Worm (Caenorhabditis elegans) whole organism, young adult: ENCODE data around the gene nep-4.

Experiments used
- C06A6.2 ChIP-seq: fragments of 200-800 bp; sonication (Bioruptor generic); conservative IDR thresholded peaks from 2 replicates; pipeline ENCODE4 v1.3.6; 2022; ENCODE audit warnings: missing genetic modification characterization, missing compliant biosample characterization
- C17E4.6 ChIP-seq: fragments of 200-800 bp; sonication (Bioruptor generic); IDR thresholded peaks from 2 replicates; pipeline ENCODE4 v1.3.6; 2022; ENCODE audit warnings: missing genetic modification reagents, missing genetic modification characterization, missing compliant biosample characterization
- F33H1.4 ChIP-seq: fragments of 200-800 bp; sonication (Bioruptor generic); IDR thresholded peaks from 2 replicates; pipeline ENCODE4 v1.3.6; 2022; ENCODE audit warnings: missing genetic modification reagents, missing genetic modification characterization, missing compliant biosample characterization
- F49E8.2 ChIP-seq: sonication (generic microtip); optimal IDR thresholded peaks from 3 replicates; lab custom pipeline; 2017; ENCODE audit warnings: missing genetic modification characterization, mild to moderate bottlenecking, missing compliant biosample characterization, antibody characterized with exemption, moderate library complexity; ENCODE audit not compliant: insufficient read depth
- K12H6.12 ChIP-seq: fragments of 200-800 bp; sonication (Bioruptor generic); optimal IDR thresholded peaks from 2 replicates; lab custom pipeline; 2018; ENCODE audit warnings: mild to moderate bottlenecking, missing genetic modification characterization, missing compliant biosample characterization
- T26A5.8 ChIP-seq: sonication (generic microtip); optimal IDR thresholded peaks from 2 replicates; lab custom pipeline; 2016; ENCODE audit warnings: missing genetic modification characterization, missing compliant biosample characterization
- Y79H2A.3 ChIP-seq: fragments of 200-800 bp; sonication (Bioruptor generic); conservative IDR thresholded peaks from 2 replicates; pipeline ENCODE4 v1.3.6; 2022; ENCODE audit warnings: missing genetic modification reagents, missing genetic modification characterization, missing compliant biosample characterization
- Y95B8A.8 ChIP-seq: fragments of 200-800 bp; sonication (Bioruptor generic); IDR thresholded peaks from 2 replicates; pipeline ENCODE4 v1.3.6; 2022; ENCODE audit warnings: missing genetic modification reagents, missing genetic modification characterization, missing compliant biosample characterization
- akir-1 ChIP-seq: fragments of 200-800 bp; sonication (Bioruptor generic); optimal IDR thresholded peaks from 2 replicates; lab custom pipeline; 2018; ENCODE audit warnings: mild to moderate bottlenecking, missing genetic modification characterization, moderate library complexity, missing compliant biosample characterization
- aptf-3 ChIP-seq: fragments of 200-800 bp; sonication (Bioruptor generic); IDR thresholded peaks from 2 replicates; pipeline ENCODE4 v1.3.6; 2022; ENCODE audit warnings: missing genetic modification characterization, missing compliant biosample characterization
- bed-1 ChIP-seq: fragments of 200-800 bp; sonication (Bioruptor generic); IDR thresholded peaks from 2 replicates; pipeline ENCODE4 v1.3.6; 2022; ENCODE audit warnings: missing genetic modification reagents, missing genetic modification characterization, missing compliant biosample characterization
- ceh-27 ChIP-seq: fragments of 200-800 bp; sonication (Bioruptor generic); optimal IDR thresholded peaks from 2 replicates; lab custom pipeline; 2018; ENCODE audit warnings: mild to moderate bottlenecking, missing genetic modification characterization, moderate library complexity, missing compliant biosample characterization
- ceh-40 ChIP-seq: fragments of 200-800 bp; sonication (Bioruptor generic); IDR thresholded peaks from 2 replicates; pipeline ENCODE4 v1.3.6; 2022; ENCODE audit warnings: missing genetic modification characterization, missing compliant biosample characterization
- ceh-58 ChIP-seq: fragments of 200-800 bp; sonication (Bioruptor generic); IDR thresholded peaks from 2 replicates; pipeline ENCODE4 v1.3.6; 2022; ENCODE audit warnings: missing genetic modification characterization, missing compliant biosample characterization
- ceh-91 ChIP-seq: fragments of 200-800 bp; sonication (Bioruptor generic); IDR thresholded peaks from 2 replicates; pipeline ENCODE4 v1.3.6; 2022; ENCODE audit warnings: missing genetic modification reagents, missing genetic modification characterization, missing compliant biosample characterization
- die-1 ChIP-seq: sonication (generic microtip); optimal IDR thresholded peaks from 2 replicates; lab custom pipeline; 2016; ENCODE audit warnings: missing genotype, mild to moderate bottlenecking, missing genetic modification characterization, missing compliant biosample characterization
- dpff-1 ChIP-seq: sonication (generic microtip); optimal IDR thresholded peaks from 2 replicates; lab custom pipeline; 2017; ENCODE audit warnings: mild to moderate bottlenecking, missing genetic modification characterization, missing compliant biosample characterization
- dpl-1 ChIP-seq: fragments of 150-350 bp; optimal IDR thresholded peaks from 2 replicates; lab custom pipeline; 2014; ENCODE audit warnings: missing biosample characterization, missing genetic modification reagents, missing genetic modification characterization
- efl-1 ChIP-seq: fragments of 150-350 bp; optimal IDR thresholded peaks from 2 replicates; lab custom pipeline; 2014; ENCODE audit warnings: missing biosample characterization, missing genetic modification reagents, missing genetic modification characterization
- egl-18 ChIP-seq: fragments of 200-800 bp; sonication (Bioruptor generic); IDR thresholded peaks from 2 replicates; pipeline ENCODE4 v1.3.6; 2022; ENCODE audit warnings: missing genetic modification reagents, missing genetic modification characterization, missing compliant biosample characterization
- egl-44 ChIP-seq: fragments of 200-800 bp; sonication (Bioruptor generic); IDR thresholded peaks from 2 replicates; pipeline ENCODE4 v1.3.6; 2022; ENCODE audit warnings: missing genetic modification reagents, missing genetic modification characterization, missing compliant biosample characterization
- ekl-4 ChIP-seq: fragments of 200-800 bp; sonication (Bioruptor generic); IDR thresholded peaks from 2 replicates; pipeline ENCODE4 v1.3.6; 2022; ENCODE audit warnings: missing genetic modification reagents, missing genetic modification characterization, missing compliant biosample characterization
- fkh-3 ChIP-seq: sonication (generic microtip); optimal IDR thresholded peaks from 2 replicates; lab custom pipeline; 2016; ENCODE audit warnings: mild to moderate bottlenecking, missing genetic modification characterization, missing compliant biosample characterization
- gei-17 ChIP-seq: fragments of 200-800 bp; sonication (Bioruptor generic); optimal IDR thresholded peaks from 2 replicates; lab custom pipeline; 2018; ENCODE audit warnings: mild to moderate bottlenecking, missing genetic modification characterization, missing compliant biosample characterization
- hlh-12 ChIP-seq: sonication (generic microtip); optimal IDR thresholded peaks from 2 replicates; lab custom pipeline; 2016; ENCODE audit warnings: missing genetic modification characterization, missing compliant biosample characterization
- hmg-1.2 ChIP-seq: fragments of 200-800 bp; sonication (Bioruptor generic); IDR thresholded peaks from 2 replicates; pipeline ENCODE4 v1.3.6; 2022; ENCODE audit warnings: missing genetic modification reagents, missing genetic modification characterization, missing compliant biosample characterization
- let-607 ChIP-seq, 2 experiments: fragments of 200-800 bp in 1 of 2; sonication (Bioruptor generic) in 1 of 2; sonication (generic microtip) in 1 of 2; optimal IDR thresholded peaks; 2 replicates each; lab custom pipeline; 2016 to 2018; ENCODE audit warnings: mild to moderate bottlenecking in 2 of 2, missing compliant biosample characterization in 2 of 2, missing genetic modification characterization in 2 of 2, moderate library complexity in 2 of 2, missing genotype in 1 of 2
- lin-40 ChIP-seq: sonication (generic microtip); optimal IDR thresholded peaks from 2 replicates; lab custom pipeline; 2016; ENCODE audit warnings: missing genetic modification characterization, mild to moderate bottlenecking, missing compliant biosample characterization, missing genotype, missing genetic modification reagents
- lin-54 ChIP-seq: fragments of 200-800 bp; sonication (Bioruptor generic); optimal IDR thresholded peaks from 2 replicates; lab custom pipeline; 2018; ENCODE audit warnings: mild to moderate bottlenecking, missing genetic modification characterization, missing compliant biosample characterization
- lsl-1 ChIP-seq: fragments of 200-800 bp; sonication (Bioruptor generic); optimal IDR thresholded peaks from 2 replicates; lab custom pipeline; 2018; ENCODE audit warnings: mild to moderate bottlenecking, missing genetic modification characterization, moderate library complexity, missing compliant biosample characterization
- lsy-27 ChIP-seq: sonication (generic microtip); optimal IDR thresholded peaks from 2 replicates; lab custom pipeline; 2017; ENCODE audit warnings: missing genetic modification characterization, mild to moderate bottlenecking, missing compliant biosample characterization, antibody characterized with exemption, missing genotype, borderline replicate concordance; ENCODE audit not compliant: insufficient read depth
- madf-8 ChIP-seq: fragments of 200-800 bp; sonication (Bioruptor generic); conservative IDR thresholded peaks from 2 replicates; pipeline ENCODE4 v1.3.6; 2022; ENCODE audit warnings: missing genetic modification reagents, missing genetic modification characterization, missing compliant biosample characterization
- mcd-1 ChIP-seq: fragments of 200-800 bp; sonication (Bioruptor generic); IDR thresholded peaks from 2 replicates; pipeline ENCODE4 v1.3.6; 2022; ENCODE audit warnings: missing genetic modification reagents, missing genetic modification characterization, missing compliant biosample characterization
- nfya-1 ChIP-seq: sonication (generic microtip); optimal IDR thresholded peaks from 2 replicates; lab custom pipeline; 2017; ENCODE audit warnings: antibody characterized with exemption, missing compliant biosample characterization, missing genetic modification characterization, borderline replicate concordance; ENCODE audit not compliant: insufficient read depth
- nfya-2 ChIP-seq: fragments of 200-800 bp; sonication (Bioruptor generic); IDR thresholded peaks from 2 replicates; pipeline ENCODE4 v1.3.6; 2022; ENCODE audit warnings: missing genetic modification reagents, missing genetic modification characterization, missing compliant biosample characterization
- nfyb-1 ChIP-seq: fragments of 200-800 bp; sonication (Bioruptor generic); IDR thresholded peaks from 2 replicates; pipeline ENCODE4 v1.3.6; 2022; ENCODE audit warnings: missing genetic modification reagents, missing genetic modification characterization, missing compliant biosample characterization
- nhr-120 ChIP-seq: fragments of 200-800 bp; sonication (Bioruptor generic); IDR thresholded peaks from 2 replicates; pipeline ENCODE4 v1.3.6; 2022; ENCODE audit warnings: missing genetic modification characterization, missing compliant biosample characterization
- nhr-90 ChIP-seq: sonication (generic microtip); optimal IDR thresholded peaks from 2 replicates; lab custom pipeline; 2016; ENCODE audit warnings: missing genotype, mild to moderate bottlenecking, missing genetic modification characterization, missing compliant biosample characterization
- pha-4 ChIP-seq: fragments of 150-350 bp; sonication (generic microtip); optimal IDR thresholded peaks from 2 replicates; lab custom pipeline; 2014; ENCODE audit warnings: missing biosample characterization, missing genetic modification reagents, missing genetic modification characterization
- rcor-1 ChIP-seq: fragments of 200-800 bp; sonication (Bioruptor generic); IDR thresholded peaks from 2 replicates; pipeline ENCODE4 v1.3.6; 2022; ENCODE audit warnings: missing genetic modification reagents, missing genetic modification characterization, missing compliant biosample characterization
- rpc-1 ChIP-seq, 2 experiments: fragments of 150-350 bp in 1 of 2; sonication (generic microtip) in 1 of 2; optimal IDR thresholded peaks; 2 replicates each; lab custom pipeline; 2014 to 2018; ENCODE audit warnings: missing biosample characterization in 1 of 2, missing genetic modification characterization in 1 of 2, missing genetic modification reagents in 1 of 2, missing genotype in 1 of 2
- snpc-1.1 ChIP-seq: sonication (generic microtip); optimal IDR thresholded peaks from 2 replicates; lab custom pipeline; 2017; ENCODE audit warnings: missing genetic modification characterization, mild to moderate bottlenecking, missing compliant biosample characterization, antibody characterized with exemption, moderate library complexity, missing genotype, missing genetic modification reagents; ENCODE audit not compliant: insufficient read depth
- snpc-1.3 ChIP-seq: sonication (generic microtip); optimal IDR thresholded peaks from 2 replicates; lab custom pipeline; 2017; ENCODE audit warnings: missing genetic modification characterization, mild to moderate bottlenecking, missing compliant biosample characterization, antibody characterized with exemption, moderate library complexity, missing genotype, missing genetic modification reagents; ENCODE audit not compliant: insufficient read depth
- snpc-3.4 ChIP-seq: sonication (generic microtip); optimal IDR thresholded peaks from 2 replicates; lab custom pipeline; 2017; ENCODE audit warnings: missing genetic modification characterization, mild to moderate bottlenecking, missing compliant biosample characterization, antibody characterized with exemption, moderate library complexity, missing genotype, missing genetic modification reagents
- tbx-9 ChIP-seq: sonication (generic microtip); optimal IDR thresholded peaks from 2 replicates; lab custom pipeline; 2016; ENCODE audit warnings: borderline replicate concordance, missing genetic modification characterization, inconsistent platforms, missing compliant biosample characterization
- zfh-2 ChIP-seq: fragments of 200-800 bp; sonication (Bioruptor generic); conservative IDR thresholded peaks from 2 replicates; pipeline ENCODE4 v1.3.6; 2022; ENCODE audit warnings: missing genetic modification reagents, missing genetic modification characterization, missing compliant biosample characterization
- ztf-3 ChIP-seq: fragments of 200-800 bp; sonication (Bioruptor generic); optimal IDR thresholded peaks from 2 replicates; lab custom pipeline; 2018; ENCODE audit warnings: mild to moderate bottlenecking, missing genetic modification characterization, missing compliant biosample characterization

nep-4 gene

ce11 chrX:6840670-6841308 lies 22.4 kb downstream of the nep-4 start, which contains the start of the genes glr-6 and asg-2 (continued):
- no peak for TF ChIP-seq snpc-1.1
- TF ChIP-seq dpff-1 (tag; lab: Kevin White, UChicago): no peak
- 0 out of 2 replicates have a peak, but pooled peaks have one; percentile 22 for TF ChIP-seq egl-44 (GFP tag; lab: Robert Waterston, UW)
- TF ChIP-seq rcor-1 (GFP tag; lab: Robert Waterston, UW): peak; percentile 61
- no peak for TF ChIP-seq F49E8.2 (tag; lab: Kevin White, UChicago)
- no peak for TF ChIP-seq let-607 (tag; optimal IDR thresholded peaks at IDR 0.05; lab: Kevin White, UChicago)
- no peak for TF ChIP-seq tbx-9 (tag; lab: Kevin White, UChicago)
- TF ChIP-seq ceh-40 (GFP tag; lab: Robert Waterston, UW): no peak
- TF ChIP-seq F33H1.4 (GFP tag; lab: Robert Waterston, UW): peak; percentile 79
- peak; percentile 60 for TF ChIP-seq K12H6.12
- TF ChIP-seq aptf-3: no peak
- TF ChIP-seq nfya-2 (GFP tag; lab: Robert Waterston, UW): no peak
- TF ChIP-seq pha-4: peak; percentile 7
- TF ChIP-seq ekl-4: no peak
- TF ChIP-seq bed-1 (GFP tag; lab: Robert Waterston, UW): no peak
- TF ChIP-seq efl-1 (GFP tag; lab: Kevin White, UChicago): no peak
- no peak for TF ChIP-seq madf-8
- TF ChIP-seq C17E4.6 (GFP tag; lab: Robert Waterston, UW): no peak
- TF ChIP-seq C06A6.2: no peak
- no peak for TF ChIP-seq gei-17 (GFP tag; lab: Kevin White, UChicago)
- no peak for TF ChIP-seq T26A5.8 (tag; lab: Kevin White, UChicago)
- TF ChIP-seq egl-18 (GFP tag; lab: Robert Waterston, UW): no peak
- TF ChIP-seq mcd-1: peak; percentile 95
- 0 out of 2 replicates have a peak, but pooled peaks have one; percentile 19 for TF ChIP-seq hmg-1.2 (GFP tag; lab: Robert Waterston, UW)
- TF ChIP-seq lsl-1 (GFP tag; lab: Kevin White, UChicago): no peak
- TF ChIP-seq nfya-1 (tag; lab: Kevin White, UChicago): no peak
- TF ChIP-seq Y95B8A.8 (GFP tag; lab: Robert Waterston, UW): no peak
- TF ChIP-seq ceh-91 (GFP tag; lab: Robert Waterston, UW): no peak
- TF ChIP-seq akir-1: no peak
- no peak for TF ChIP-seq Y79H2A.3 (GFP tag; lab: Robert Waterston, UW)
- no peak for TF ChIP-seq ztf-3 (GFP tag; lab: Kevin White, UChicago)
- TF ChIP-seq rpc-1 (optimal IDR thresholded peaks at IDR 0.05; lab: Kevin White, UChicago): no peak
- no peak for TF ChIP-seq rpc-1 (tag; optimal IDR thresholded peaks at IDR 0.05; lab: Kevin White, UChicago)
- TF ChIP-seq snpc-3.4 (tag; lab: Kevin White, UChicago): no peak
- TF ChIP-seq die-1 (tag; lab: Kevin White, UChicago): no peak
- TF ChIP-seq dpl-1: no peak
- TF ChIP-seq hlh-12 (tag; lab: Kevin White, UChicago): no peak
- TF ChIP-seq ceh-58 (GFP tag; lab: Robert Waterston, UW): no peak
- no peak for TF ChIP-seq nhr-90 (tag; lab: Kevin White, UChicago)
- no peak for TF ChIP-seq zfh-2
- no peak for TF ChIP-seq nhr-120 (GFP tag; lab: Robert Waterston, UW)
- peak; percentile 56 for TF ChIP-seq ceh-27
- TF ChIP-seq fkh-3 (tag; lab: Kevin White, UChicago): no peak
- TF ChIP-seq nfyb-1 (GFP tag; lab: Robert Waterston, UW): no peak
- no peak for TF ChIP-seq snpc-1.3 (tag; lab: Kevin White, UChicago)
- TF ChIP-seq lsy-27 (tag; lab: Kevin White, UChicago): no peak
- peak; percentile 66 for TF ChIP-seq lin-40 (tag; lab: Kevin White, UChicago)
- TF ChIP-seq lin-54 (GFP tag; lab: Kevin White, UChicago): no peak
